Worm (Caenorhabditis elegans) whole organism, early embryonic: ENCODE measurements around the gene F07H5.10.

Source experiments
- aly-1 ChIP-seq: sonication (generic microtip); optimal IDR thresholded peaks from 2 replicates; lab custom pipeline; 2016; ENCODE audit warnings: missing genetic modification characterization, missing compliant biosample characterization
- ama-1 ChIP-seq: fragments of 150-350 bp; optimal IDR thresholded peaks from 2 replicates; lab custom pipeline; 2014
- ets-7 ChIP-seq: sonication (generic microtip); optimal IDR thresholded peaks from 2 replicates; lab custom pipeline; 2016; ENCODE audit warnings: missing genotype, missing genetic modification characterization, missing compliant biosample characterization
- flt-1 ChIP-seq: fragments of 200-800 bp; sonication (Bioruptor generic); IDR thresholded peaks from 2 replicates; pipeline ENCODE4 v1.3.6; 2022; ENCODE audit warnings: missing genetic modification characterization, missing compliant biosample characterization
- hnd-1 ChIP-seq: sonication (generic microtip); optimal IDR thresholded peaks from 2 replicates; lab custom pipeline; 2016; ENCODE audit warnings: missing genetic modification characterization, missing compliant biosample characterization
- pes-1 ChIP-seq: fragments of 200-800 bp; sonication (Bioruptor generic); IDR thresholded peaks from 2 replicates; pipeline ENCODE4 v1.3.6; 2022; ENCODE audit warnings: missing genetic modification reagents, missing genetic modification characterization, missing compliant biosample characterization
- tbx-37 ChIP-seq: fragments of 200-800 bp; sonication (Bioruptor generic); conservative IDR thresholded peaks from 2 replicates; pipeline ENCODE4 v1.3.6; 2022; ENCODE audit warnings: missing genetic modification reagents, missing genetic modification characterization, missing compliant biosample characterization
- tra-4 ChIP-seq: sonication (generic microtip); optimal IDR thresholded peaks from 2 replicates; lab custom pipeline; 2017; ENCODE audit warnings: missing genetic modification characterization, missing compliant biosample characterization

ce11 chrII:8848984-8849383, 40.6 kb upstream of the F07H5.10 start:
- no peak for TF ChIP-seq hnd-1 (tag; lab: Kevin White, UChicago)
- TF ChIP-seq ets-7 (tag; lab: Kevin White, UChicago), result no peak
- TF ChIP-seq pes-1, result no peak
- no peak for TF ChIP-seq ama-1 (lab: Kevin White, UChicago)
- TF ChIP-seq tra-4 (tag; lab: Kevin White, UChicago), result no peak
- no peak for TF ChIP-seq flt-1 (GFP tag; lab: Robert Waterston, UW)
- TF ChIP-seq aly-1 (tag; lab: Kevin White, UChicago), result no peak
- TF ChIP-seq tbx-37 (GFP tag; lab: Robert Waterston, UW), result no peak
